Worm (Caenorhabditis elegans) whole organism, L3 larva: ENCODE results near the gene W03H9.1.

Experiments used
- aly-2 ChIP-seq: fragments of 150-350 bp; optimal IDR thresholded peaks from 2 replicates; lab custom pipeline; 2014; ENCODE audit warnings: missing biosample characterization, missing genetic modification characterization
- daf-12 ChIP-seq: fragments of 150-350 bp; optimal IDR thresholded peaks from 2 replicates; lab custom pipeline; 2014; ENCODE audit warnings: missing biosample characterization, missing genetic modification reagents, missing genetic modification characterization
- fos-1 ChIP-seq: fragments of 150-350 bp; optimal IDR thresholded peaks from 2 replicates; lab custom pipeline; 2014; ENCODE audit warnings: missing biosample characterization, missing genetic modification characterization
- skn-1 ChIP-seq: fragments of 150-350 bp; optimal IDR thresholded peaks from 2 replicates; lab custom pipeline; 2014; ENCODE audit warnings: missing biosample characterization, missing genetic modification characterization
- tbx-2 ChIP-seq: sonication (generic microtip); optimal IDR thresholded peaks from 2 replicates; lab custom pipeline; 2016; ENCODE audit warnings: mild to moderate bottlenecking, missing genetic modification characterization, missing compliant biosample characterization
- unc-62 ChIP-seq: fragments of 150-350 bp; sonication (generic microtip); optimal IDR thresholded peaks from 4 replicates; lab custom pipeline; 2014; ENCODE audit warnings: missing biosample characterization, missing genetic modification reagents, missing genetic modification characterization

- TF ChIP-seq unc-62 (GFP tag; lab: Kevin White, UChicago) (no peak), fos-1 (tag; lab: Kevin White, UChicago) (no peak), tbx-2 (tag; lab: Kevin White, UChicago) (no peak), aly-2 (tag; lab: Kevin White, UChicago) (no peak), skn-1 (no peak), daf-12 (tag; lab: Kevin White, UChicago) (no peak)
Observed at ce11 chrII:14173176-14173575, 23.2 kb upstream of the W03H9.1 start.
